Worm (Caenorhabditis elegans): Measurements from ENCODE around the gene tbx-31.

DNA sequence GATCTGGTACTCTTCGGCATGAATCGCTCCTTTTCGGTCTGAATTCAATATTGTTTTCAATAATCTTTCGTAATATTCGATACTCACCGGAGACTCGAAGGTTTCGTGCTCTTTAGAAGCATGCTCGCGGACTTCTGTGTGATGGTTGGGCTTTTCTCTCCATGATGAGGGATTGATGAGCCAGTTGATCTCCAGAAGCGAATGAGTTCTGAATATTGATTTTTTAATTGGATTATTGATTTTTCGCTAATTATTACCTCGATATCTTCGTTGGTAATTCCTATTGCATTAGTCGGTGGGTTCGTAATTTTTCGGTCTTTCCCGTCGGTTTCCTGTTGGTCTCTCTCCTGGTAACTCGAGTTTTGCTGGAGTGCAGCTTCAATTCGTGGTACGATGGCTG is 6.9 kb downstream of the tbx-31 start:
- TF ChIP-seq nhr-12 (tag; optimal IDR thresholded peaks at IDR 0.05) (no peak), swsn-7 (tag; optimal IDR thresholded peaks at IDR 0.05) (no peak), nhr-90 (tag; optimal IDR thresholded peaks at IDR 0.05; ENCODE audit: poor library complexity) (no peak), lin-13 (GFP tag; optimal IDR thresholded peaks at IDR 0.05) (no peak), fkh-10 (GFP tag; optimal IDR thresholded peaks at IDR 0.05) (no peak), ets-5 (GFP tag; IDR thresholded peaks at IDR 0.05) (no peak), ztf-4 (tag; optimal IDR thresholded peaks at IDR 0.05) (no peak), pax-3 (tag; optimal IDR thresholded peaks at IDR 0.05) (no peak), egl-27 (tag; optimal IDR thresholded peaks at IDR 0.05) (no peak), fos-1 (tag; optimal IDR thresholded peaks at IDR 0.05) (no peak), tbx-2 (tag; optimal IDR thresholded peaks at IDR 0.05) (no peak)
